Worm (Caenorhabditis elegans) whole organism, L1 larva: ENCODE results near the gene F56H9.6.
A peak's percentile ranks its signal among the peaks of the same experiment; 100 is the strongest.

Experiments
- C16A3.4 ChIP-seq: fragments of 150-350 bp; optimal IDR thresholded peaks from 2 replicates; lab custom pipeline; 2014; ENCODE audit warnings: missing biosample characterization, missing genetic modification characterization
- aha-1 ChIP-seq: fragments of 150-350 bp; optimal IDR thresholded peaks from 2 replicates; lab custom pipeline; 2014; ENCODE audit warnings: missing biosample characterization, missing genetic modification characterization
- ama-1 ChIP-seq: fragments of 150-350 bp; optimal IDR thresholded peaks from 2 replicates; lab custom pipeline; 2014
- blmp-1 ChIP-seq: fragments of 150-350 bp; optimal IDR thresholded peaks from 2 replicates; lab custom pipeline; 2014; ENCODE audit warnings: missing biosample characterization, missing genetic modification characterization
- ceh-63 ChIP-seq: fragments of 200-800 bp; sonication (Bioruptor generic); optimal IDR thresholded peaks from 2 replicates; lab custom pipeline; 2018; ENCODE audit warnings: mild to moderate bottlenecking, missing genetic modification characterization, missing compliant biosample characterization
- ceh-8 ChIP-seq: fragments of 200-800 bp; sonication (Bioruptor generic); optimal IDR thresholded peaks from 2 replicates; lab custom pipeline; 2018; ENCODE audit warnings: mild to moderate bottlenecking, missing genetic modification characterization, moderate library complexity, missing compliant biosample characterization
- ceh-88 ChIP-seq: fragments of 200-800 bp; sonication (Bioruptor generic); IDR thresholded peaks from 2 replicates; pipeline ENCODE4 v1.3.6; 2022; ENCODE audit warnings: missing genetic modification characterization, missing compliant biosample characterization
- dsc-1 ChIP-seq: sonication (generic microtip); optimal IDR thresholded peaks from 2 replicates; lab custom pipeline; 2016; ENCODE audit warnings: mild to moderate bottlenecking, missing genetic modification characterization, missing compliant biosample characterization
- efl-3 ChIP-seq: fragments of 200-800 bp; sonication (Bioruptor generic); optimal IDR thresholded peaks from 2 replicates; lab custom pipeline; 2018; ENCODE audit warnings: mild to moderate bottlenecking, missing genetic modification characterization, missing compliant biosample characterization
- egl-27 ChIP-seq, 2 experiments: fragments of 150-350 bp in 1 of 2; sonication (generic microtip); optimal IDR thresholded peaks; 3 replicates each; lab custom pipeline; 2017 to 2018; ENCODE audit warnings: missing biosample characterization in 2 of 2, missing genetic modification characterization in 2 of 2, missing genetic modification reagents in 2 of 2
- ets-5 ChIP-seq: fragments of 200-800 bp; sonication (Bioruptor generic); IDR thresholded peaks from 2 replicates; pipeline ENCODE4 v1.3.6; 2022; ENCODE audit warnings: missing genetic modification characterization, missing compliant biosample characterization
- fkh-10 ChIP-seq: sonication (generic microtip); optimal IDR thresholded peaks from 2 replicates; lab custom pipeline; 2017; ENCODE audit warnings: missing biosample characterization, missing genetic modification reagents, missing genetic modification characterization
- fkh-4 ChIP-seq: sonication (generic microtip); optimal IDR thresholded peaks from 2 replicates; lab custom pipeline; 2016; ENCODE audit warnings: missing compliant biosample characterization, missing genetic modification characterization, borderline replicate concordance
- fkh-8 ChIP-seq: sonication (generic microtip); optimal IDR thresholded peaks from 2 replicates; lab custom pipeline; 2016; ENCODE audit warnings: mild to moderate bottlenecking, missing genetic modification characterization, missing compliant biosample characterization
- hlh-4 ChIP-seq: sonication (generic microtip); optimal IDR thresholded peaks from 2 replicates; lab custom pipeline; 2016; ENCODE audit warnings: mild to moderate bottlenecking, missing genetic modification characterization, missing compliant biosample characterization
- jun-1 ChIP-seq: fragments of 150-350 bp; optimal IDR thresholded peaks from 2 replicates; lab custom pipeline; 2014; ENCODE audit warnings: missing biosample characterization, missing genetic modification reagents, missing genetic modification characterization
- lin-13 ChIP-seq: fragments of 150-350 bp; optimal IDR thresholded peaks from 2 replicates; lab custom pipeline; 2014; ENCODE audit warnings: missing biosample characterization, missing genetic modification reagents, missing genetic modification characterization
- lin-14 ChIP-seq: fragments of 200-800 bp; sonication (Bioruptor generic); optimal IDR thresholded peaks from 2 replicates; lab custom pipeline; 2018; ENCODE audit warnings: mild to moderate bottlenecking, missing genetic modification characterization, moderate library complexity, missing compliant biosample characterization
- lin-35 ChIP-seq, 2 experiments: fragments of 150-350 bp; optimal IDR thresholded peaks; 2 replicates each; lab custom pipeline; 2014; ENCODE audit warnings: missing biosample characterization in 2 of 2, missing genetic modification characterization in 2 of 2, missing genetic modification reagents in 2 of 2
- lin-39 ChIP-seq: fragments of 150-350 bp; optimal IDR thresholded peaks from 2 replicates; lab custom pipeline; 2014; ENCODE audit warnings: missing biosample characterization, missing genetic modification reagents, missing genetic modification characterization
- lsy-2 ChIP-seq, 2 experiments: fragments of 150-350 bp; optimal IDR thresholded peaks; 2 replicates each; lab custom pipeline; 2014; ENCODE audit warnings: missing biosample characterization in 2 of 2, missing genetic modification characterization in 2 of 2
- mdl-1 ChIP-seq, 2 experiments: fragments of 150-350 bp; optimal IDR thresholded peaks; 2 replicates each; lab custom pipeline; 2014 to 2017; ENCODE audit warnings: missing biosample characterization in 2 of 2, missing genetic modification characterization in 2 of 2, inconsistent platforms in 1 of 2
- nhr-12 ChIP-seq: sonication (generic microtip); optimal IDR thresholded peaks from 2 replicates; lab custom pipeline; 2017; ENCODE audit warnings: missing biosample characterization, missing genetic modification characterization
- nhr-19 ChIP-seq: fragments of 200-800 bp; sonication (Bioruptor generic); conservative IDR thresholded peaks from 2 replicates; pipeline ENCODE4 v1.3.6; 2022; ENCODE audit warnings: missing genetic modification characterization, missing compliant biosample characterization
- nhr-20 ChIP-seq: sonication (generic microtip); optimal IDR thresholded peaks from 2 replicates; lab custom pipeline; 2016; ENCODE audit warnings: mild to moderate bottlenecking, missing genetic modification characterization, missing compliant biosample characterization
- nhr-237 ChIP-seq: fragments of 150-350 bp; optimal IDR thresholded peaks from 2 replicates; lab custom pipeline; 2014; ENCODE audit warnings: missing biosample characterization, missing genetic modification characterization
- nhr-47 ChIP-seq: sonication (generic microtip); optimal IDR thresholded peaks from 2 replicates; lab custom pipeline; 2016; ENCODE audit warnings: mild to moderate bottlenecking, missing genetic modification characterization, moderate library complexity, missing compliant biosample characterization
- pag-3 ChIP-seq: sonication (generic microtip); optimal IDR thresholded peaks from 2 replicates; lab custom pipeline; 2017; ENCODE audit warnings: missing genetic modification characterization, mild to moderate bottlenecking, missing compliant biosample characterization, antibody characterized with exemption, borderline replicate concordance; ENCODE audit not compliant: insufficient read depth
- pqm-1 ChIP-seq: sonication (generic microtip); optimal IDR thresholded peaks from 3 replicates; lab custom pipeline; 2017; ENCODE audit warnings: missing biosample characterization, missing genetic modification characterization
- skn-1 ChIP-seq: fragments of 150-350 bp; optimal IDR thresholded peaks from 2 replicates; lab custom pipeline; 2014; ENCODE audit warnings: missing biosample characterization, missing genetic modification characterization
- snpc-4 ChIP-seq: fragments of 150-350 bp; optimal IDR thresholded peaks from 2 replicates; lab custom pipeline; 2014; ENCODE audit warnings: missing biosample characterization, missing genetic modification characterization
- snu-23 ChIP-seq: sonication (generic microtip); optimal IDR thresholded peaks from 2 replicates; lab custom pipeline; 2016; ENCODE audit warnings: missing genetic modification characterization, missing compliant biosample characterization
- swsn-7 ChIP-seq: sonication (generic microtip); optimal IDR thresholded peaks from 2 replicates; lab custom pipeline; 2016; ENCODE audit warnings: missing genetic modification characterization, missing compliant biosample characterization
- unc-30 ChIP-seq: sonication (generic microtip); optimal IDR thresholded peaks from 2 replicates; lab custom pipeline; 2017; ENCODE audit warnings: missing biosample characterization, missing genetic modification characterization
- unc-98 ChIP-seq: fragments of 200-800 bp; sonication (Bioruptor generic); IDR thresholded peaks from 2 replicates; pipeline ENCODE4 v1.3.6; 2022; ENCODE audit warnings: missing genetic modification characterization, missing compliant biosample characterization
- xbp-1 ChIP-seq: sonication (generic microtip); optimal IDR thresholded peaks from 2 replicates; lab custom pipeline; 2016; ENCODE audit warnings: missing genetic modification characterization, missing compliant biosample characterization
- zag-1 ChIP-seq: fragments of 150-350 bp; optimal IDR thresholded peaks from 2 replicates; lab custom pipeline; 2014; ENCODE audit warnings: missing biosample characterization, missing genetic modification characterization
- zip-4 ChIP-seq: fragments of 200-800 bp; sonication (Bioruptor generic); optimal IDR thresholded peaks from 2 replicates; lab custom pipeline; 2018; ENCODE audit warnings: mild to moderate bottlenecking, missing genetic modification characterization, moderate library complexity, missing compliant biosample characterization
- ztf-4 ChIP-seq: fragments of 150-350 bp; optimal IDR thresholded peaks from 2 replicates; lab custom pipeline; 2014; ENCODE audit warnings: missing biosample characterization, missing genetic modification characterization

The F56H9.6 gene

ce11 chrV:12629743-12630142 is at the start of gene F56H9.6:
Gene F56H9.6 (minus strand): TSS chrV:12629843.
- TF ChIP-seq C16A3.4 (tag; lab: Kevin White, UChicago) (no peak), pqm-1 (tag; lab: Kevin White, UChicago) (no peak), blmp-1 (tag; lab: Kevin White, UChicago) (peak; percentile 31)

- no peak for TF ChIP-seq ets-5 (GFP tag; lab: Robert Waterston, UW)
- no peak for TF ChIP-seq fkh-8 (tag; lab: Kevin White, UChicago)
- TF ChIP-seq dsc-1 (tag; lab: Kevin White, UChicago) = peak; percentile 64
- no peak for TF ChIP-seq efl-3 (GFP tag; lab: Kevin White, UChicago)
- peak; percentile 53 for TF ChIP-seq ceh-8
- TF ChIP-seq, all 84 proteins: peak for 2
These were observed 49.6 kb upstream of the F56H9.6 start for ce11 chrV:12679292-12679691.

ce11 chrV:12676299-12676698 is 46.7 kb upstream of the F56H9.6 start:
- TF ChIP-seq lsy-2 (tag; optimal IDR thresholded peaks at IDR 0.05; lab: Kevin White, UChicago) (no peak), ceh-88 (GFP tag; lab: Robert Waterston, UW) (no peak), snpc-4 (tag; lab: Kevin White, UChicago) (no peak), zag-1 (tag; lab: Kevin White, UChicago) (no peak), pqm-1 (tag; lab: Kevin White, UChicago) (no peak), fkh-10 (peak; percentile 91), nhr-20 (tag; lab: Kevin White, UChicago) (no peak), lin-35 (GFP tag; optimal IDR thresholded peaks at IDR 0.05; lab: Kevin White, UChicago) (no peak), unc-98 (GFP tag; lab: Robert Waterston, UW) (no peak), xbp-1 (no peak), ama-1 (no peak), mdl-1 (tag; optimal IDR thresholded peaks at IDR 0.05; lab: Kevin White, UChicago) (no peak), lin-14 (GFP tag; lab: Kevin White, UChicago) (peak; percentile 26), jun-1 (tag; lab: Kevin White, UChicago) (no peak), efl-3 (GFP tag; lab: Kevin White, UChicago) (no peak)

ce11 chrV:12673745-12674144 is 44.1 kb upstream of the F56H9.6 start:
- TF ChIP-seq fkh-10 = peak; percentile 83
- peak; percentile 2 for TF ChIP-seq lin-14 (GFP tag; lab: Kevin White, UChicago)
- no peak for TF ChIP-seq aha-1 (tag; lab: Kevin White, UChicago)

ce11 chrV:12670607-12671006 is 41.0 kb upstream of the F56H9.6 start, which contains the start of gene srx-116:
Gene srx-116 (plus strand): TSS chrV:12670907.
- TF ChIP-seq nhr-19 (GFP tag; lab: Robert Waterston, UW) = no peak
- no peak for TF ChIP-seq lin-14 (GFP tag; lab: Kevin White, UChicago)
- no peak for TF ChIP-seq skn-1 (tag; lab: Kevin White, UChicago)
- no peak for TF ChIP-seq ztf-4 (tag; lab: Kevin White, UChicago)
- TF ChIP-seq zip-4 (GFP tag; lab: Kevin White, UChicago) = no peak
- TF ChIP-seq snu-23 (GFP tag; lab: Kevin White, UChicago) = no peak
- TF ChIP-seq lin-13 (GFP tag; lab: Kevin White, UChicago) = no peak
- TF ChIP-seq pag-3 (tag; lab: Kevin White, UChicago) = no peak
- TF ChIP-seq hlh-4 = no peak
- TF ChIP-seq nhr-12 (tag; lab: Kevin White, UChicago) = no peak
- TF ChIP-seq lin-39 (tag; lab: Kevin White, UChicago) = no peak
- no peak for TF ChIP-seq egl-27 (tag; optimal IDR thresholded peaks at IDR 0.05; lab: Kevin White, UChicago)
- TF ChIP-seq nhr-47 (tag; lab: Kevin White, UChicago) = no peak
- TF ChIP-seq ets-5 (GFP tag; lab: Robert Waterston, UW) = no peak
- TF ChIP-seq fkh-4 (tag; lab: Kevin White, UChicago) = no peak
- TF ChIP-seq swsn-7 = no peak
- TF ChIP-seq nhr-237 (tag; lab: Kevin White, UChicago) = no peak
- no peak for TF ChIP-seq ceh-63 (GFP tag; lab: Kevin White, UChicago)
- no peak for TF ChIP-seq unc-30 (tag; lab: Kevin White, UChicago)
- TF ChIP-seq, all 84 proteins: peak for 0
